Worm (Caenorhabditis elegans) whole organism, young adult: Measurements from ENCODE around the gene jmjd-3.1.

Experiments
- B0019.2 ChIP-seq: fragments of 200-800 bp; sonication (Bioruptor generic); conservative IDR thresholded peaks from 2 replicates; pipeline ENCODE4 v1.3.6; 2022; ENCODE audit warnings: missing genetic modification reagents, missing genetic modification characterization, missing compliant biosample characterization
- C17E4.6 ChIP-seq: fragments of 200-800 bp; sonication (Bioruptor generic); IDR thresholded peaks from 2 replicates; pipeline ENCODE4 v1.3.6; 2022; ENCODE audit warnings: missing genetic modification reagents, missing genetic modification characterization, missing compliant biosample characterization
- D2030.7 ChIP-seq: fragments of 200-800 bp; sonication (Bioruptor generic); IDR thresholded peaks from 2 replicates; pipeline ENCODE4 v1.3.6; 2022; ENCODE audit warnings: missing genetic modification reagents, missing genetic modification characterization, missing compliant biosample characterization
- F33H1.4 ChIP-seq: fragments of 200-800 bp; sonication (Bioruptor generic); IDR thresholded peaks from 2 replicates; pipeline ENCODE4 v1.3.6; 2022; ENCODE audit warnings: missing genetic modification reagents, missing genetic modification characterization, missing compliant biosample characterization
- F37B4.10 ChIP-seq: fragments of 200-800 bp; sonication (Bioruptor generic); IDR thresholded peaks from 2 replicates; pipeline ENCODE4 v1.3.6; 2022; ENCODE audit warnings: missing genetic modification characterization, missing compliant biosample characterization
- F49E8.2 ChIP-seq: sonication (generic microtip); optimal IDR thresholded peaks from 3 replicates; lab custom pipeline; 2017; ENCODE audit warnings: missing genetic modification characterization, mild to moderate bottlenecking, missing compliant biosample characterization, antibody characterized with exemption, moderate library complexity; ENCODE audit not compliant: insufficient read depth
- F57A8.1 ChIP-seq: fragments of 200-800 bp; sonication (Bioruptor generic); optimal IDR thresholded peaks from 2 replicates; lab custom pipeline; 2018; ENCODE audit warnings: mild to moderate bottlenecking, missing genetic modification characterization, moderate library complexity, missing compliant biosample characterization
- K11D2.4 ChIP-seq: fragments of 200-800 bp; sonication (Bioruptor generic); IDR thresholded peaks from 2 replicates; pipeline ENCODE4 v1.3.6; 2022; ENCODE audit warnings: missing genetic modification reagents, missing genetic modification characterization, missing compliant biosample characterization
- K12H6.12 ChIP-seq: fragments of 200-800 bp; sonication (Bioruptor generic); optimal IDR thresholded peaks from 2 replicates; lab custom pipeline; 2018; ENCODE audit warnings: mild to moderate bottlenecking, missing genetic modification characterization, missing compliant biosample characterization
- Y53F4B.3 ChIP-seq: fragments of 200-800 bp; sonication (Bioruptor generic); IDR thresholded peaks from 2 replicates; pipeline ENCODE4 v1.3.6; 2022; ENCODE audit warnings: missing genetic modification reagents, missing genetic modification characterization, missing compliant biosample characterization
- Y53G8AR.9 ChIP-seq: fragments of 200-800 bp; sonication (Bioruptor generic); conservative IDR thresholded peaks from 2 replicates; pipeline ENCODE4 v1.3.6; 2022; ENCODE audit warnings: missing genetic modification reagents, missing genetic modification characterization, missing compliant biosample characterization
- Y79H2A.3 ChIP-seq: fragments of 200-800 bp; sonication (Bioruptor generic); conservative IDR thresholded peaks from 2 replicates; pipeline ENCODE4 v1.3.6; 2022; ENCODE audit warnings: missing genetic modification reagents, missing genetic modification characterization, missing compliant biosample characterization
- ama-1 ChIP-seq, 3 experiments: fragments of 150-350 bp in 1 of 3; sonication (generic microtip) in 2 of 3; optimal IDR thresholded peaks; 2 replicates each; lab custom pipeline; 2014 to 2018; ENCODE audit warnings: missing biosample characterization in 2 of 3, missing genetic modification characterization in 2 of 3, missing genetic modification reagents in 2 of 3
- aptf-2 ChIP-seq: fragments of 200-800 bp; sonication (Bioruptor generic); conservative IDR thresholded peaks from 2 replicates; pipeline ENCODE4 v1.3.6; 2022; ENCODE audit warnings: missing genetic modification reagents, missing genetic modification characterization, missing compliant biosample characterization
- attf-3 ChIP-seq: fragments of 200-800 bp; sonication (Bioruptor generic); conservative IDR thresholded peaks from 2 replicates; pipeline ENCODE4 v1.3.6; 2022; ENCODE audit warnings: missing genetic modification reagents, missing genetic modification characterization, missing compliant biosample characterization
- attf-5 ChIP-seq: fragments of 200-800 bp; sonication (Bioruptor generic); optimal IDR thresholded peaks from 2 replicates; lab custom pipeline; 2018; ENCODE audit warnings: mild to moderate bottlenecking, missing genetic modification characterization, missing compliant biosample characterization
- bed-2 ChIP-seq: fragments of 200-800 bp; sonication (Bioruptor generic); IDR thresholded peaks from 2 replicates; pipeline ENCODE4 v1.3.6; 2022; ENCODE audit warnings: missing genetic modification reagents, missing genetic modification characterization, missing compliant biosample characterization
- ccch-3 ChIP-seq: fragments of 200-800 bp; sonication (Bioruptor generic); optimal IDR thresholded peaks from 2 replicates; lab custom pipeline; 2018; ENCODE audit warnings: mild to moderate bottlenecking, missing genetic modification characterization, missing compliant biosample characterization
- ceh-40 ChIP-seq: fragments of 200-800 bp; sonication (Bioruptor generic); IDR thresholded peaks from 2 replicates; pipeline ENCODE4 v1.3.6; 2022; ENCODE audit warnings: missing genetic modification characterization, missing compliant biosample characterization
- ceh-58 ChIP-seq: fragments of 200-800 bp; sonication (Bioruptor generic); IDR thresholded peaks from 2 replicates; pipeline ENCODE4 v1.3.6; 2022; ENCODE audit warnings: missing genetic modification characterization, missing compliant biosample characterization
- ceh-79 ChIP-seq: sonication (generic microtip); optimal IDR thresholded peaks from 2 replicates; lab custom pipeline; 2017; ENCODE audit warnings: mild to moderate bottlenecking, missing genetic modification characterization, missing compliant biosample characterization
- ceh-91 ChIP-seq: fragments of 200-800 bp; sonication (Bioruptor generic); IDR thresholded peaks from 2 replicates; pipeline ENCODE4 v1.3.6; 2022; ENCODE audit warnings: missing genetic modification reagents, missing genetic modification characterization, missing compliant biosample characterization
- dox-1 ChIP-seq: fragments of 200-800 bp; sonication (Bioruptor generic); IDR thresholded peaks from 2 replicates; pipeline ENCODE4 v1.3.6; 2022; ENCODE audit warnings: missing genetic modification reagents, missing genetic modification characterization, missing compliant biosample characterization
- dpff-1 ChIP-seq: sonication (generic microtip); optimal IDR thresholded peaks from 2 replicates; lab custom pipeline; 2017; ENCODE audit warnings: mild to moderate bottlenecking, missing genetic modification characterization, missing compliant biosample characterization
- egl-44 ChIP-seq: fragments of 200-800 bp; sonication (Bioruptor generic); IDR thresholded peaks from 2 replicates; pipeline ENCODE4 v1.3.6; 2022; ENCODE audit warnings: missing genetic modification reagents, missing genetic modification characterization, missing compliant biosample characterization
- egrh-3 ChIP-seq: fragments of 200-800 bp; sonication (Bioruptor generic); IDR thresholded peaks from 2 replicates; pipeline ENCODE4 v1.3.6; 2022; ENCODE audit warnings: missing genetic modification reagents, missing genetic modification characterization, missing compliant biosample characterization
- gei-17 ChIP-seq: fragments of 200-800 bp; sonication (Bioruptor generic); optimal IDR thresholded peaks from 2 replicates; lab custom pipeline; 2018; ENCODE audit warnings: mild to moderate bottlenecking, missing genetic modification characterization, missing compliant biosample characterization
- hmg-1.2 ChIP-seq: fragments of 200-800 bp; sonication (Bioruptor generic); IDR thresholded peaks from 2 replicates; pipeline ENCODE4 v1.3.6; 2022; ENCODE audit warnings: missing genetic modification reagents, missing genetic modification characterization, missing compliant biosample characterization
- hsf-1 ChIP-seq: fragments of 200-800 bp; sonication (Bioruptor generic); IDR thresholded peaks from 2 replicates; pipeline ENCODE4 v1.3.6; 2022; ENCODE audit warnings: missing genetic modification reagents, missing genetic modification characterization, missing compliant biosample characterization
- let-526 ChIP-seq: fragments of 200-800 bp; sonication (Bioruptor generic); IDR thresholded peaks from 2 replicates; pipeline ENCODE4 v1.3.6; 2022; ENCODE audit warnings: missing genetic modification reagents, missing genetic modification characterization, missing compliant biosample characterization
- lin-26 ChIP-seq: fragments of 200-800 bp; sonication (Bioruptor generic); IDR thresholded peaks from 2 replicates; pipeline ENCODE4 v1.3.6; 2022; ENCODE audit warnings: missing genetic modification reagents, missing genetic modification characterization, missing compliant biosample characterization
- lir-1 ChIP-seq: fragments of 200-800 bp; sonication (Bioruptor generic); conservative IDR thresholded peaks from 2 replicates; pipeline ENCODE4 v1.3.6; 2022; ENCODE audit warnings: missing genetic modification reagents, missing genetic modification characterization, missing compliant biosample characterization
- madf-6 ChIP-seq: fragments of 200-800 bp; sonication (Bioruptor generic); IDR thresholded peaks from 2 replicates; pipeline ENCODE4 v1.3.6; 2022; ENCODE audit warnings: missing genetic modification reagents, missing genetic modification characterization, missing compliant biosample characterization
- madf-8 ChIP-seq: fragments of 200-800 bp; sonication (Bioruptor generic); conservative IDR thresholded peaks from 2 replicates; pipeline ENCODE4 v1.3.6; 2022; ENCODE audit warnings: missing genetic modification reagents, missing genetic modification characterization, missing compliant biosample characterization
- mel-28 ChIP-seq: sonication (generic microtip); optimal IDR thresholded peaks from 2 replicates; lab custom pipeline; 2016; ENCODE audit warnings: borderline replicate concordance, mild to moderate bottlenecking, missing genetic modification characterization, missing compliant biosample characterization
- nfya-2 ChIP-seq: fragments of 200-800 bp; sonication (Bioruptor generic); IDR thresholded peaks from 2 replicates; pipeline ENCODE4 v1.3.6; 2022; ENCODE audit warnings: missing genetic modification reagents, missing genetic modification characterization, missing compliant biosample characterization
- nhr-120 ChIP-seq: fragments of 200-800 bp; sonication (Bioruptor generic); IDR thresholded peaks from 2 replicates; pipeline ENCODE4 v1.3.6; 2022; ENCODE audit warnings: missing genetic modification characterization, missing compliant biosample characterization
- rec-8 ChIP-seq, 2 experiments: sonication (generic microtip); optimal IDR thresholded peaks; 2 replicates each; lab custom pipeline; 2016; ENCODE audit warnings: mild to moderate bottlenecking in 2 of 2, missing genetic modification characterization in 2 of 2, missing genetic modification reagents in 2 of 2, missing genotype in 2 of 2, missing biosample characterization in 1 of 2, missing compliant biosample characterization in 1 of 2, moderate library complexity in 1 of 2
- rpc-1 ChIP-seq, 2 experiments: fragments of 150-350 bp in 1 of 2; sonication (generic microtip) in 1 of 2; optimal IDR thresholded peaks; 2 replicates each; lab custom pipeline; 2014 to 2018; ENCODE audit warnings: missing biosample characterization in 1 of 2, missing genetic modification characterization in 1 of 2, missing genetic modification reagents in 1 of 2, missing genotype in 1 of 2
- sdz-38 ChIP-seq: sonication (generic microtip); optimal IDR thresholded peaks from 2 replicates; lab custom pipeline; 2016; ENCODE audit warnings: missing genotype, missing genetic modification characterization, missing compliant biosample characterization
- sea-2 ChIP-seq: fragments of 200-800 bp; sonication (Bioruptor generic); IDR thresholded peaks from 2 replicates; pipeline ENCODE4 v1.3.6; 2022; ENCODE audit warnings: missing genetic modification characterization, missing compliant biosample characterization
- snpc-1.1 ChIP-seq: sonication (generic microtip); optimal IDR thresholded peaks from 2 replicates; lab custom pipeline; 2017; ENCODE audit warnings: missing genetic modification characterization, mild to moderate bottlenecking, missing compliant biosample characterization, antibody characterized with exemption, moderate library complexity, missing genotype, missing genetic modification reagents; ENCODE audit not compliant: insufficient read depth
- snpc-3.4 ChIP-seq: sonication (generic microtip); optimal IDR thresholded peaks from 2 replicates; lab custom pipeline; 2017; ENCODE audit warnings: missing genetic modification characterization, mild to moderate bottlenecking, missing compliant biosample characterization, antibody characterized with exemption, moderate library complexity, missing genotype, missing genetic modification reagents
- sptf-2 ChIP-seq: fragments of 200-800 bp; sonication (Bioruptor generic); optimal IDR thresholded peaks from 2 replicates; lab custom pipeline; 2018; ENCODE audit warnings: mild to moderate bottlenecking, missing genetic modification characterization, missing compliant biosample characterization
- zfh-2 ChIP-seq: fragments of 200-800 bp; sonication (Bioruptor generic); conservative IDR thresholded peaks from 2 replicates; pipeline ENCODE4 v1.3.6; 2022; ENCODE audit warnings: missing genetic modification reagents, missing genetic modification characterization, missing compliant biosample characterization
- zim-3 ChIP-seq: sonication (generic microtip); optimal IDR thresholded peaks from 2 replicates; lab custom pipeline; 2017; ENCODE audit warnings: mild to moderate bottlenecking, missing genetic modification characterization, moderate library complexity, missing compliant biosample characterization
- ztf-28 ChIP-seq: fragments of 200-800 bp; sonication (Bioruptor generic); IDR thresholded peaks from 2 replicates; pipeline ENCODE4 v1.3.6; 2022; ENCODE audit warnings: missing genetic modification reagents, missing genetic modification characterization, missing compliant biosample characterization

Gene jmjd-3.1

ce11 chrX:8608756-8609155, 37.9 kb downstream of the jmjd-3.1 start (continued):
- TF ChIP-seq sea-2 (GFP tag; lab: Robert Waterston, UW) (no peak), lir-1 (GFP tag; lab: Robert Waterston, UW) (0 out of 2 replicates have a peak, but pooled peaks have one; percentile 34), Y79H2A.3 (GFP tag; lab: Robert Waterston, UW) (no peak), C17E4.6 (no peak), ceh-40 (GFP tag; lab: Robert Waterston, UW) (peak; percentile 46; the same call in 1 of the 2 replicates), K11D2.4 (0 out of 2 replicates have a peak, but pooled peaks have one; percentile 35), F57A8.1 (GFP tag; lab: Kevin White, UChicago) (no peak), ceh-79 (tag; lab: Kevin White, UChicago) (no peak), ceh-58 (GFP tag; lab: Robert Waterston, UW) (peak; percentile 77; the same call in 1 of the 2 replicates), sptf-2 (GFP tag; lab: Kevin White, UChicago) (peak; percentile 24), snpc-1.1 (tag; lab: Kevin White, UChicago) (peak; percentile 32), sdz-38 (tag; lab: Kevin White, UChicago) (no peak), attf-5 (GFP tag; lab: Kevin White, UChicago) (peak; percentile 2), snpc-3.4 (peak; percentile 33), nhr-120 (no peak), zfh-2 (GFP tag; lab: Robert Waterston, UW) (no peak), attf-3 (GFP tag; lab: Robert Waterston, UW) (0 out of 2 replicates have a peak, but pooled peaks have one; percentile 14), egl-44 (GFP tag; lab: Robert Waterston, UW) (no peak), aptf-2 (GFP tag; lab: Robert Waterston, UW) (no peak), madf-6 (GFP tag; lab: Robert Waterston, UW) (no peak), gei-17 (GFP tag; lab: Kevin White, UChicago) (no peak), F33H1.4 (GFP tag; lab: Robert Waterston, UW) (no peak), egrh-3 (GFP tag; lab: Robert Waterston, UW) (no peak), F37B4.10 (no peak), ama-1 (optimal IDR thresholded peaks at IDR 0.05; lab: Kevin White, UChicago) (no peak), ama-1 (GFP tag; optimal IDR thresholded peaks at IDR 0.05; lab: Kevin White, UChicago) (peak in 1 of 2 experiments; percentile 67), K12H6.12 (no peak), F49E8.2 (tag; lab: Kevin White, UChicago) (no peak), B0019.2 (GFP tag; lab: Robert Waterston, UW) (no peak), rpc-1 (optimal IDR thresholded peaks at IDR 0.05; lab: Kevin White, UChicago) (peak; percentile 97), rpc-1 (tag; optimal IDR thresholded peaks at IDR 0.05; lab: Kevin White, UChicago) (peak; percentile 92), ztf-28 (GFP tag; lab: Robert Waterston, UW) (0 out of 2 replicates have a peak, but pooled peaks have one; percentile 58), Y53G8AR.9 (GFP tag; lab: Robert Waterston, UW) (no peak), dpff-1 (tag; lab: Kevin White, UChicago) (no peak), ceh-91 (GFP tag; lab: Robert Waterston, UW) (no peak), zim-3 (tag; lab: Kevin White, UChicago) (peak; percentile 80), mel-28 (no peak), madf-8 (no peak), nfya-2 (GFP tag; lab: Robert Waterston, UW) (no peak), rec-8 (tag; optimal IDR thresholded peaks at IDR 0.05; lab: Kevin White, UChicago) (peak; percentile 40 to 51), hmg-1.2 (GFP tag; lab: Robert Waterston, UW) (peak; percentile 77; the same call in 1 of the 2 replicates), hsf-1 (GFP tag; lab: Robert Waterston, UW) (no peak), let-526 (GFP tag; lab: Robert Waterston, UW) (peak; percentile 73), bed-2 (GFP tag; lab: Robert Waterston, UW) (no peak), dox-1 (GFP tag; lab: Robert Waterston, UW) (no peak), Y53F4B.3 (GFP tag; lab: Robert Waterston, UW) (no peak), lin-26 (GFP tag; lab: Robert Waterston, UW) (peak; percentile 93), ccch-3 (no peak), D2030.7 (GFP tag; lab: Robert Waterston, UW) (peak; percentile 49; the same call in 1 of the 2 replicates)
